Worm (Caenorhabditis elegans) whole organism, L3 larva: Measurements from ENCODE around the gene nhr-166.

ENCODE experiments used
- R02D3.7 ChIP-seq: fragments of 150-350 bp; optimal IDR thresholded peaks from 2 replicates; lab custom pipeline; 2014; ENCODE audit warnings: missing biosample characterization, missing genetic modification characterization
- aly-2 ChIP-seq: fragments of 150-350 bp; optimal IDR thresholded peaks from 2 replicates; lab custom pipeline; 2014; ENCODE audit warnings: missing biosample characterization, missing genetic modification characterization
- ama-1 ChIP-seq: fragments of 150-350 bp; optimal IDR thresholded peaks from 2 replicates; lab custom pipeline; 2018
- ceh-16 ChIP-seq: sonication (generic microtip); optimal IDR thresholded peaks from 2 replicates; lab custom pipeline; 2017; ENCODE audit warnings: missing biosample characterization, missing genetic modification characterization
- ceh-28 ChIP-seq: fragments of 150-350 bp; optimal IDR thresholded peaks from 2 replicates; lab custom pipeline; 2014; ENCODE audit warnings: missing biosample characterization, missing genetic modification reagents, missing genetic modification characterization
- ceh-9 ChIP-seq: sonication (generic microtip); optimal IDR thresholded peaks from 2 replicates; lab custom pipeline; 2018; ENCODE audit warnings: missing biosample characterization, missing genetic modification characterization
- daf-12 ChIP-seq: fragments of 150-350 bp; optimal IDR thresholded peaks from 2 replicates; lab custom pipeline; 2014; ENCODE audit warnings: missing biosample characterization, missing genetic modification reagents, missing genetic modification characterization
- egl-27 ChIP-seq: sonication (generic microtip); optimal IDR thresholded peaks from 4 replicates; lab custom pipeline; 2017; ENCODE audit warnings: missing biosample characterization, missing genetic modification reagents, missing genetic modification characterization
- egl-5 ChIP-seq: fragments of 150-350 bp; optimal IDR thresholded peaks from 2 replicates; lab custom pipeline; 2017; ENCODE audit warnings: missing biosample characterization, missing genetic modification reagents, missing genetic modification characterization, inconsistent platforms
- elt-2 ChIP-seq: sonication (generic microtip); optimal IDR thresholded peaks from 2 replicates; lab custom pipeline; 2016; ENCODE audit warnings: missing genetic modification reagents, mild to moderate bottlenecking, missing genetic modification characterization, missing compliant biosample characterization
- eor-1 ChIP-seq, 2 experiments: fragments of 150-350 bp; optimal IDR thresholded peaks; 2 replicates each; lab custom pipeline; 2014 to 2018; ENCODE audit warnings: missing biosample characterization in 2 of 2, missing genetic modification characterization in 2 of 2
- fkh-10 ChIP-seq: sonication (generic microtip); optimal IDR thresholded peaks from 2 replicates; lab custom pipeline; 2017; ENCODE audit warnings: missing biosample characterization, missing genetic modification reagents, missing genetic modification characterization
- fkh-2 ChIP-seq: fragments of 150-350 bp; optimal IDR thresholded peaks from 2 replicates; lab custom pipeline; 2014; ENCODE audit warnings: missing biosample characterization, missing genetic modification reagents, missing genetic modification characterization
- fos-1 ChIP-seq: fragments of 150-350 bp; optimal IDR thresholded peaks from 2 replicates; lab custom pipeline; 2014; ENCODE audit warnings: missing biosample characterization, missing genetic modification characterization
- hmg-11 ChIP-seq: sonication (generic microtip); optimal IDR thresholded peaks from 2 replicates; lab custom pipeline; 2016; ENCODE audit warnings: missing genetic modification characterization, missing compliant biosample characterization
- lsy-12 ChIP-seq: sonication (generic microtip); optimal IDR thresholded peaks from 2 replicates; lab custom pipeline; 2016; ENCODE audit warnings: mild to moderate bottlenecking, missing genetic modification characterization, missing compliant biosample characterization
- mdl-1 ChIP-seq: fragments of 150-350 bp; optimal IDR thresholded peaks from 2 replicates; lab custom pipeline; 2014; ENCODE audit warnings: missing biosample characterization, missing genetic modification characterization
- nfya-1 ChIP-seq: sonication (generic microtip); optimal IDR thresholded peaks from 2 replicates; lab custom pipeline; 2017; ENCODE audit warnings: missing genetic modification characterization, mild to moderate bottlenecking, missing compliant biosample characterization, antibody characterized with exemption, moderate library complexity; ENCODE audit not compliant: insufficient read depth
- nhr-12 ChIP-seq: fragments of 150-350 bp; optimal IDR thresholded peaks from 2 replicates; lab custom pipeline; 2014; ENCODE audit warnings: missing biosample characterization, missing genetic modification characterization
- nhr-237 ChIP-seq: fragments of 150-350 bp; optimal IDR thresholded peaks from 2 replicates; lab custom pipeline; 2014; ENCODE audit warnings: missing biosample characterization, missing genetic modification characterization
- nhr-43 ChIP-seq: sonication (generic microtip); optimal IDR thresholded peaks from 2 replicates; lab custom pipeline; 2016; ENCODE audit warnings: mild to moderate bottlenecking, missing genetic modification characterization, missing compliant biosample characterization; ENCODE audit not compliant: poor library complexity, severe bottlenecking
- nhr-67 ChIP-seq: fragments of 150-350 bp; optimal IDR thresholded peaks from 2 replicates; lab custom pipeline; 2014; ENCODE audit warnings: missing biosample characterization, missing genetic modification characterization
- nhr-77 ChIP-seq: fragments of 150-350 bp; optimal IDR thresholded peaks from 2 replicates; lab custom pipeline; 2014; ENCODE audit warnings: missing biosample characterization, missing genetic modification characterization
- pqm-1 ChIP-seq: fragments of 150-350 bp; optimal IDR thresholded peaks from 2 replicates; lab custom pipeline; 2017; ENCODE audit warnings: missing biosample characterization, missing genetic modification characterization, inconsistent platforms
- skn-1 ChIP-seq: fragments of 150-350 bp; optimal IDR thresholded peaks from 2 replicates; lab custom pipeline; 2014; ENCODE audit warnings: missing biosample characterization, missing genetic modification characterization
- snpc-4 ChIP-seq: fragments of 150-350 bp; optimal IDR thresholded peaks from 2 replicates; lab custom pipeline; 2014; ENCODE audit warnings: missing biosample characterization, missing genetic modification characterization
- tbx-2 ChIP-seq: sonication (generic microtip); optimal IDR thresholded peaks from 2 replicates; lab custom pipeline; 2016; ENCODE audit warnings: mild to moderate bottlenecking, missing genetic modification characterization, missing compliant biosample characterization
- unc-39 ChIP-seq: sonication (generic microtip); optimal IDR thresholded peaks from 4 replicates; lab custom pipeline; 2017; ENCODE audit warnings: missing biosample characterization, missing genetic modification characterization
- unc-62 ChIP-seq: fragments of 150-350 bp; sonication (generic microtip); optimal IDR thresholded peaks from 4 replicates; lab custom pipeline; 2014; ENCODE audit warnings: missing biosample characterization, missing genetic modification reagents, missing genetic modification characterization
- zag-1 ChIP-seq: fragments of 150-350 bp; optimal IDR thresholded peaks from 2 replicates; lab custom pipeline; 2014; ENCODE audit warnings: missing biosample characterization, missing genetic modification characterization
- ztf-11 ChIP-seq: fragments of 150-350 bp; optimal IDR thresholded peaks from 2 replicates; lab custom pipeline; 2014; ENCODE audit warnings: missing biosample characterization, missing genetic modification characterization
- ztf-4 ChIP-seq: fragments of 150-350 bp; optimal IDR thresholded peaks from 2 replicates; lab custom pipeline; 2014; ENCODE audit warnings: missing biosample characterization, missing genetic modification characterization

The nhr-166 gene

DNA sequence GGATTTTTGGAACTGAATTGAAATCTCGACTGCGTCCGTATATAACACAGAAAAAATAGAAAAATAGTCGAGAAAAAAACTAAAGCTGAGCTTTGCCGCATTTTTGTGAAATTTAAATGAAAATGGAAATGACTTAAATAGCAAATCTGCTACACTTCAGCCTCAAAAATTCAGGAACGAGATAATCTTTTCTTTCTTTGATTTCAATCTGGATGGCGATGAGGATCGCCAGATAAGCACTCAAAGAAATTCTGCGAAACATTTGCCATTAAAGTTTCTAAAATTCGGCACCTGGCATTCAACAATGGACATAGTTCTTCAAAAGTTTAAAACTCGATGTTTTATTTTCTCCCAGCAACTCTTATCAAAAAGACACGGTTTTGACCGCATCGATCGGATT is 36.7 kb upstream of the nhr-166 start, which contains the start of the genes C17A2.7 and C17A2.3:
Gene C17A2.7 (minus strand): TSS at position 101 of the 400 bp plus-strand sequence.
Gene C17A2.3 (plus strand): TSS at position 305 of the 400 bp plus-strand sequence.
- TF ChIP-seq tbx-2: no peak
- no peak for TF ChIP-seq egl-5 (tag; lab: Kevin White, UChicago)
- TF ChIP-seq ztf-11 (tag; lab: Kevin White, UChicago): no peak
- TF ChIP-seq elt-2 (tag; lab: Kevin White, UChicago): no peak
- no peak for TF ChIP-seq ceh-16 (tag; lab: Kevin White, UChicago)
- no peak for TF ChIP-seq ceh-28 (tag; lab: Kevin White, UChicago)
- TF ChIP-seq hmg-11 (tag; lab: Kevin White, UChicago): no peak
- TF ChIP-seq fkh-2 (tag; lab: Kevin White, UChicago): no peak
- no peak for TF ChIP-seq aly-2 (tag; lab: Kevin White, UChicago)
- no peak for TF ChIP-seq R02D3.7 (tag; lab: Kevin White, UChicago)
- no peak for TF ChIP-seq ceh-9 (tag; lab: Kevin White, UChicago)
- TF ChIP-seq daf-12: no peak
- TF ChIP-seq nhr-43 (tag; lab: Kevin White, UChicago): no peak
- TF ChIP-seq mdl-1: no peak
- no peak for TF ChIP-seq ama-1 (lab: Kevin White, UChicago)

DNA sequence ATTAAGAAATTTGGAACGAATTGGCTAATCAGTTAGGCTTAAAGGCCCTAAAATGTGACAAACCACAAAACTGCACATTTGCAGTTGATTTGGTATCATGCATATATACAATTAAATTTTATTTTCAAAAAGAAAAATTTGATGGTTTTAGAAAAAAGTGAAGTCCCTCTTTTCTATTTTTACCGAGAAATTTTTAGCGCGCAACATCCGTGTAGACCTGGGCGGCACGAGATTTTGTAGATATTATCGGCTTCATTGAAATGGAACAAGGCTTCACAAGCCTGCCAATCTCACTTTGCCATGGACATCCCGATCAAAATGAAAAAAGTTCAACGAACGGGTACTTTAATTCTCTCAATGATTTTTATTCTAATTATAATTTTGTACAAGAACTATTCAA is 34.0 kb upstream of the nhr-166 start, which contains the start of gene C17A2.2:
Gene C17A2.2 (plus strand): TSS at position 301 of the 400 bp plus-strand sequence.
- TF ChIP-seq ama-1 (lab: Kevin White, UChicago): no peak
- TF ChIP-seq lsy-12 (tag; lab: Kevin White, UChicago): no peak
- no peak for TF ChIP-seq ceh-9 (tag; lab: Kevin White, UChicago)
- TF ChIP-seq fos-1 (tag; lab: Kevin White, UChicago): no peak

DNA sequence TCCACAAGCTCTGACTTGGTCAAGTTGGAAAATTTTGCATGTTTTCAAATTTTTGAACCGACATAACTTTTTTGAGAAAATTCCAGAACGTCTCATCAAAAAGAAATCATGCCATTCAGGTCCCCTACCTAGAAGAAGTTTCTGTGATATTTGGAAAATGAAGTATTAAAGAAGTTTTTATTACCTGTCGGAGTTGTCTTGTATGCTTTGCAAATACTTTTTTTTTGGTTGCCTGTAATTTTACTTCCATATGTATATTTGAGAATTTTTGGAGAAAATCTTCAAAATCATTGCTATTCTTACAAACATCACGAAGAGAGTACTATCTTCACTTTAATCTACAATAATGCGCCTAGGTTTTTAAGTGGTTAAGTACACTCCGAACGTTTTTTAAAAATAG is 29.4 kb upstream of the nhr-166 start, which contains the start of gene nhr-72:
Gene nhr-72 (minus strand): TSS at position 101 of the 400 bp plus-strand sequence.
- TF ChIP-seq unc-62 (GFP tag; lab: Kevin White, UChicago): no peak
- no peak for TF ChIP-seq snpc-4 (tag; lab: Kevin White, UChicago)
- TF ChIP-seq egl-27 (tag; lab: Kevin White, UChicago): no peak
- TF ChIP-seq nhr-12 (tag; lab: Kevin White, UChicago): no peak
- TF ChIP-seq nhr-77 (tag; lab: Kevin White, UChicago): no peak
- TF ChIP-seq nfya-1 (tag; lab: Kevin White, UChicago): no peak
- TF ChIP-seq skn-1 (tag; lab: Kevin White, UChicago): no peak
- no peak for TF ChIP-seq nhr-67
- no peak for TF ChIP-seq fkh-2 (tag; lab: Kevin White, UChicago)
- no peak for TF ChIP-seq nhr-237 (tag; lab: Kevin White, UChicago)
- TF ChIP-seq fos-1 (tag; lab: Kevin White, UChicago): no peak
- no peak for TF ChIP-seq ceh-28 (tag; lab: Kevin White, UChicago)

DNA sequence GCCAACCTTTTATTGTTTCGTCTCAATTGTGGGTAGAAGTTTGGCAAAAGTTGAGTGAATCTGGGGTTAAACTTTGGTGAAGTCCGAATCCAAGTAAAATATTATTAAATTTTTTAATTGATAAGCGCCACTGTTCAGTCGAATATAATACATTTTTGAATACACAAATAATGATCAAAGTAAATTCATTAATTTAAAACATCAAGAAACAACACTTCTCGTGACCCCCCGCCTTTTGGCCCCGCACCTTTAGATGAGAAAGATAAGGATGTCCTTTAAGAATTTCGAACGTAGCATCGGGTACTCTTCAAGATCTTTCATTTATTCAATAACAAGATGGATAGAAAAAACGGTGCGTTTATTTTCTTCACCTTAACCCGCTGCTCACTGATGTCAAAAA is 27.4 kb upstream of the nhr-166 start, which contains the start of gene nhr-257:
Gene nhr-257 (plus strand): TSS at position 301 of the 400 bp plus-strand sequence.
- TF ChIP-seq fkh-10 (GFP tag; lab: Kevin White, UChicago): no peak
- no peak for TF ChIP-seq ceh-28 (tag; lab: Kevin White, UChicago)
- TF ChIP-seq zag-1 (tag; lab: Kevin White, UChicago): no peak
- no peak for TF ChIP-seq R02D3.7 (tag; lab: Kevin White, UChicago)
- TF ChIP-seq ceh-9 (tag; lab: Kevin White, UChicago): no peak
- no peak for TF ChIP-seq tbx-2
- TF ChIP-seq, all 47 proteins: peak for 0

DNA sequence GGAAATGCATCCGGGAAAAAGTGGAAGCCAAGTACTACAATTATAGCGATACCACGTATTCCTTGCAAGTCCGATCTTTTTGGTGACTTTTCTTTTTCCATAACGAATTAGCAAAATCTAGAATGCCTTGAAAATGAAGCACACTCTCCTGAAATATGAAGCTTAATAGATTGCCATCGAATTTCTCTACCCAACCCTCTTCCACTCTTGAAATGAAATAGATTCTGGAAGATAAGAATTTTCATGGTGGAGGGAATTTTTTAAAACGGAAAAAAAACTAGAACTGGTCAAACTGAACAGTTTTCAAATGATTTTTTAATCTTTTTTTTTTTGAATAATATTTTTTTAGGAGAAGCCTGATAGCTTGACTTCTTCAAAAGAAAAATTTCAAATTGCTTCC is 19.2 kb upstream of the nhr-166 start, which contains the start of gene oac-11:
Gene oac-11 (minus strand): TSS at position 101 of the 400 bp plus-strand sequence.
- no peak for TF ChIP-seq mdl-1
- no peak for TF ChIP-seq fkh-2 (tag; lab: Kevin White, UChicago)
- no peak for TF ChIP-seq ztf-4
- no peak for TF ChIP-seq unc-39
- no peak for TF ChIP-seq pqm-1
- TF ChIP-seq nhr-67: no peak
- no peak for TF ChIP-seq eor-1 (tag; optimal IDR thresholded peaks at IDR 0.05; lab: Kevin White, UChicago)
- TF ChIP-seq tbx-2: no peak
- no peak for TF ChIP-seq aly-2 (tag; lab: Kevin White, UChicago)
